Worm (Caenorhabditis elegans) whole organism, midembryonic: ENCODE results near the gene C07C7.3.
"Not testable (repeated sequence)": the region's sequence is repeated elsewhere in the genome, so short reads cannot be mapped to it uniquely, and the experiment has no call there.

ENCODE experiments used
- T22C8.4 ChIP-seq: fragments of 200-800 bp; sonication (Bioruptor generic); IDR thresholded peaks from 2 replicates; pipeline ENCODE4 v1.3.6; 2022; ENCODE audit warnings: missing genetic modification characterization, missing compliant biosample characterization
- cog-1 ChIP-seq: sonication (generic microtip); optimal IDR thresholded peaks from 2 replicates; lab custom pipeline; 2016; ENCODE audit warnings: missing genetic modification characterization, missing compliant biosample characterization
- flt-1 ChIP-seq: fragments of 200-800 bp; sonication (Bioruptor generic); IDR thresholded peaks from 2 replicates; pipeline ENCODE4 v1.3.6; 2022; ENCODE audit warnings: missing genetic modification characterization, missing compliant biosample characterization
- klf-2 ChIP-seq: fragments of 200-800 bp; sonication (Bioruptor generic); conservative IDR thresholded peaks from 2 replicates; pipeline ENCODE4 v1.3.6; 2022; ENCODE audit warnings: missing genetic modification reagents, missing genetic modification characterization, missing compliant biosample characterization
- med-1 ChIP-seq: sonication (generic microtip); optimal IDR thresholded peaks from 2 replicates; lab custom pipeline; 2017; ENCODE audit warnings: missing genetic modification characterization, mild to moderate bottlenecking, missing compliant biosample characterization, antibody characterized with exemption, missing genetic modification reagents; ENCODE audit not compliant: insufficient read depth
- ref-1 ChIP-seq: fragments of 200-800 bp; sonication (Bioruptor generic); conservative IDR thresholded peaks from 2 replicates; pipeline ENCODE4 v1.3.6; 2022; ENCODE audit warnings: missing genetic modification reagents, missing genetic modification characterization, missing compliant biosample characterization
- tab-1 ChIP-seq: fragments of 200-800 bp; sonication (Bioruptor generic); IDR thresholded peaks from 2 replicates; pipeline ENCODE4 v1.3.6; 2022; ENCODE audit warnings: missing genetic modification characterization, missing compliant biosample characterization
- ztf-23 ChIP-seq: fragments of 200-800 bp; sonication (Bioruptor generic); IDR thresholded peaks from 2 replicates; pipeline ENCODE4 v1.3.6; 2022; ENCODE audit warnings: missing genetic modification reagents, missing genetic modification characterization, missing compliant biosample characterization
- ztf-29 ChIP-seq: fragments of 200-800 bp; sonication (Bioruptor generic); IDR thresholded peaks from 2 replicates; pipeline ENCODE4 v1.3.6; 2022; ENCODE audit warnings: missing genetic modification reagents, missing genetic modification characterization, missing compliant biosample characterization

Gene C07C7.3

ce11 chrIV:9191183-9191582 lies 25.3 kb downstream of the C07C7.3 start:
- peak; percentile 96 for TF ChIP-seq ztf-23 (GFP tag; lab: Robert Waterston, UW)
- peak; percentile 96 for TF ChIP-seq tab-1 (GFP tag; lab: Robert Waterston, UW)
- peak; percentile 91 for TF ChIP-seq ztf-29 (GFP tag; lab: Robert Waterston, UW)
- peak; percentile 96 for TF ChIP-seq flt-1
- TF ChIP-seq ref-1, result peak; percentile 90
- peak; percentile 91 for TF ChIP-seq T22C8.4 (GFP tag; lab: Robert Waterston, UW)
- TF ChIP-seq klf-2 (GFP tag; lab: Robert Waterston, UW), result peak; percentile 90
- TF ChIP-seq cog-1 (tag; lab: Kevin White, UChicago), result peak; percentile 94
- peak; percentile 80 for TF ChIP-seq med-1 (GFP tag; lab: Kevin White, UChicago)

- TF ChIP-seq ztf-29 (GFP tag; lab: Robert Waterston, UW) (no peak), med-1 (GFP tag; lab: Kevin White, UChicago) (no peak), ref-1 (no peak), cog-1 (tag; lab: Kevin White, UChicago) (no peak)
Observed at ce11 chrIV:9192522-9192921, 26.7 kb downstream of the C07C7.3 start, which contains the start of gene C46C2.5. TSS of gene C46C2.5 (minus strand) at chrIV:9192622.

DNA sequence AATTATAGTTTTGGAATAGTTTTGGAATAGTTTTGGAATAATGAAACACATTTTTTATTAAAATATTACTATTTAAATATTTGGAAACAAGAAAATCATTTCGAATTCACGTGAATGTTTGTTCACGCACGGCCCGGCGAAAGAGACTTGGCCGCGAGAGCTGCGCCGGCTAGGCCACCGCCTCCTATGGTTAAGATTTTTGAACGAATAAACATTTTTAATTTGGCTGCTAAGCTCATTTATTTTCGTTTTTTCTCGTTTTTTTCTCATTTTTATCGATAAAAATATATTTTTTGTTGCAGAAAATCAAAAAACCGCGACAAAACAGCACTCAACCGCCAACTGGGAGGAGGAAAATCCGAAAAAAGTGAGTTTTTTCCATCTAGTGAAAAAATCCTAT lies 28.7 kb downstream of the C07C7.3 start, which contains the start of gene C46C2.7:
TSS of gene C46C2.7 (plus strand) at position 301 of the 400 bp plus-strand sequence.
- TF ChIP-seq med-1 (GFP tag; lab: Kevin White, UChicago); ztf-23 (GFP tag; lab: Robert Waterston, UW); klf-2 (GFP tag; lab: Robert Waterston, UW): not testable (repeated sequence)

ce11 chrIV:9196023-9196636 lies 30.3 kb downstream of the C07C7.3 start:
- TF ChIP-seq ztf-23 (GFP tag; lab: Robert Waterston, UW) (peak; percentile 50; the same call in 1 of the 2 replicates), ref-1 (peak; percentile 74)

DNA sequence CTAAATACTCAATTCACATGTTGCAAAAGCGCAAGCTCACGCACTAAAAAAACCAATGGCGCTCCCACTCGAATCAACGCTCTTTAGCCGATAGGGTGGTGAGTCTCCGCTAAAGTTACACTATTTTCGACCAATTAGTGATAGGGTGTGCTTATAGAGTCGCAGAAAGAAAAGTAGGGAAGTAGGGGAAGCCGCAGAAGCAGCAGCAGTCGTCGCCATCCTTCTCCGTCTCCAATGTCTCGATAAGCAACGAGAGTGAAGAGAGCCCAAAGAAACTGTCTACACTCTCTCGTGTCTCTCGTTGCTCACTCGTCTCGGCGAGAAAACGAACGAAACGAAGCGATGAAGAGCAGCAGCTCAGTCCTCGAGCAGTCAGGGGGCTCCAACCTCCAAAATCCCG lies 30.9 kb downstream of the C07C7.3 start:
- 0 out of 2 replicates have a peak, but pooled peaks have one; percentile 34 for TF ChIP-seq klf-2 (GFP tag; lab: Robert Waterston, UW)
- TF ChIP-seq med-1 (GFP tag; lab: Kevin White, UChicago), result no peak
- peak; percentile 91 for TF ChIP-seq ztf-29 (GFP tag; lab: Robert Waterston, UW)

- TF ChIP-seq ztf-23 (GFP tag; lab: Robert Waterston, UW), result no peak
- TF ChIP-seq T22C8.4 (GFP tag; lab: Robert Waterston, UW), result no peak
- TF ChIP-seq tab-1 (GFP tag; lab: Robert Waterston, UW), result no peak
- no peak for TF ChIP-seq med-1 (GFP tag; lab: Kevin White, UChicago)
- TF ChIP-seq ref-1, result no peak
- TF ChIP-seq ztf-29 (GFP tag; lab: Robert Waterston, UW), result no peak
- no peak for TF ChIP-seq flt-1
- TF ChIP-seq klf-2 (GFP tag; lab: Robert Waterston, UW), result no peak
Observed at ce11 chrIV:9198136-9198535, 32.3 kb downstream of the C07C7.3 start.

DNA sequence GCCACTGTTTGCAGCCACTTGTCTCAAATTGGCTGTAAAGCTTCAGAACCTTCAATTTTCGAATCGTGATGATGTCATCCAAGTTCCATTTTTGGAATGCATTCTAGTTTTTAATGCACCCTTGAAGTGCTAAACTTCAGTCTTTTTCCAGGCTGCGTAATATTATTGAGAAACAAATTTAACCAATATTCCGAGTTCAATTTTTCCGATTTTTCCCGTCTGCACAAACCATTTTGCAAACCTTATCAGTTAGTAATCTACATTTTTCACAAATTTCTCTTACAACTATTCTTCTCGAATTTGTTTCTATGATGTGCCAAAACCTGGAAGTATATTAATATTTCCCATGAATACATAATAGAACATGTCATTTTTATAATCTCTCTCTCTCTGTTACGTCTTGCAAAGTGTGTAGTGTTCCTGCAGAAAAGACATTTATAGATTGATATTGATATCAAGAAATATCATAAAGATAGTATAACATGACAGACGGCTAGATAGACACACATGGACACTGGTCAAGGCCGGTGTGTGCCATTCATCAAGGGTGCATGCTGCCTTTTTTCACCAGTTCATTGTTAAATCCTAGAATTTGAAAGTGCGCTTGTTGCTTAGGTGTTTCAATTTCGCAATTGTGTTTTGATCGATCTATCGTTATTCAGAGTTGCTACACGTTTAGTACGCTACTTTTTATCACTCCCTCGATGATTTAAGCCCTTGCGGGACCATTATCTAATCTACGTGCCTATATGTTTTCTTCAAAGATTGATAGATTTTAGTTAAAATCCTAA lies 33.5 kb downstream of the C07C7.3 start:
- TF ChIP-seq med-1 (GFP tag; lab: Kevin White, UChicago) (no peak), ztf-23 (GFP tag; lab: Robert Waterston, UW) (no peak), flt-1 (no peak), klf-2 (GFP tag; lab: Robert Waterston, UW) (no peak), tab-1 (GFP tag; lab: Robert Waterston, UW) (no peak), cog-1 (tag; lab: Kevin White, UChicago) (no peak), T22C8.4 (GFP tag; lab: Robert Waterston, UW) (no peak), ref-1 (no peak), ztf-29 (GFP tag; lab: Robert Waterston, UW) (no peak)

ce11 chrIV:9199939-9200202 lies 34.0 kb downstream of the C07C7.3 start, which contains the start of gene wnk-1:
TSS of gene wnk-1 (plus strand) at chrIV:9200103.
- TF ChIP-seq T22C8.4 (GFP tag; lab: Robert Waterston, UW) (no peak), cog-1 (tag; lab: Kevin White, UChicago) (no peak), tab-1 (GFP tag; lab: Robert Waterston, UW) (no peak), ztf-23 (GFP tag; lab: Robert Waterston, UW) (no peak), klf-2 (GFP tag; lab: Robert Waterston, UW) (no peak)

DNA sequence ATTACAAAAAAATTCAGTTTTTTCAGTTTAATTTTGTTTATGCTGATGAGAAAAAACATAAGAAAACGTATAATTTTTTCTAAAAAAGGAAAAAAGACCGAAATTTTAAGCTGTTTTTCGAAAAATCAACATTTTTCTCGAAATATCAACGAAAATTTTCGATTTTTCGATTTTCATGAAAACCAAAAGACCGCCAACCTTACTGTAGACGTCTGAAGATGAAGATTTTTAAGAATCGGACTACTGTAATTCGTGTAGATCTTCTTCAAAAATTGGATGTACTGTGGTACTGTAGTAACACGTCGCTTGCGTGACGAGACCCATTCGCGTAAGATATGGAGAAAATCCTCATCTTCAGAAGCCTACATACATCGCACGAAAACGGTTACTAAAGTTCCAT lies 45.0 kb downstream of the C07C7.3 start:
- no peak for TF ChIP-seq tab-1 (GFP tag; lab: Robert Waterston, UW)
- TF ChIP-seq cog-1 (tag; lab: Kevin White, UChicago), result no peak
- no peak for TF ChIP-seq ztf-23 (GFP tag; lab: Robert Waterston, UW)
- TF ChIP-seq ztf-29 (GFP tag; lab: Robert Waterston, UW), result no peak
- no peak for TF ChIP-seq ref-1
- no peak for TF ChIP-seq klf-2 (GFP tag; lab: Robert Waterston, UW)
- TF ChIP-seq med-1 (GFP tag; lab: Kevin White, UChicago), result no peak
- no peak for TF ChIP-seq flt-1
- no peak for TF ChIP-seq T22C8.4 (GFP tag; lab: Robert Waterston, UW)

- TF ChIP-seq ref-1 (no peak), klf-2 (GFP tag; lab: Robert Waterston, UW) (no peak), cog-1 (tag; lab: Kevin White, UChicago) (no peak), ztf-23 (GFP tag; lab: Robert Waterston, UW) (no peak), flt-1 (no peak), ztf-29 (GFP tag; lab: Robert Waterston, UW) (no peak), med-1 (GFP tag; lab: Kevin White, UChicago) (no peak), T22C8.4 (GFP tag; lab: Robert Waterston, UW) (no peak), tab-1 (GFP tag; lab: Robert Waterston, UW) (no peak)
Observed at ce11 chrIV:9212121-9212520, 46.3 kb downstream of the C07C7.3 start, which contains the start of gene C46C2.6. TSS of gene C46C2.6 (plus strand) at chrIV:9212421.
